Worm (Caenorhabditis elegans): Measurements from ENCODE around the gene Y69H2.10.

Y69H2.10 gene

ce11 chrV:18656363-18656762 is 13.8 kb upstream of the Y69H2.10 start:
- TF ChIP-seq dao-5 (tag; optimal IDR thresholded peaks at IDR 0.05), result no peak
- no peak for TF ChIP-seq him-1 (tag; optimal IDR thresholded peaks at IDR 0.05)
- no peak for TF ChIP-seq W03F9.2 (tag; optimal IDR thresholded peaks at IDR 0.05)

ce11 chrV:18657391-18657790 is 12.7 kb upstream of the Y69H2.10 start:
- TF ChIP-seq him-1 (tag; optimal IDR thresholded peaks at IDR 0.05) (no peak), W03F9.2 (tag; optimal IDR thresholded peaks at IDR 0.05) (no peak), dao-5 (tag; optimal IDR thresholded peaks at IDR 0.05) (no peak)

- TF ChIP-seq him-1 (tag; optimal IDR thresholded peaks at IDR 0.05) (no peak), W03F9.2 (tag; optimal IDR thresholded peaks at IDR 0.05) (no peak), dao-5 (tag; optimal IDR thresholded peaks at IDR 0.05) (no peak)
Observed at ce11 chrV:18658914-18659313, 11.2 kb upstream of the Y69H2.10 start.

- no peak for TF ChIP-seq W03F9.2 (tag; optimal IDR thresholded peaks at IDR 0.05)
- no peak for TF ChIP-seq him-1 (tag; optimal IDR thresholded peaks at IDR 0.05)
- no peak for TF ChIP-seq dao-5 (tag; optimal IDR thresholded peaks at IDR 0.05)
Observed at ce11 chrV:18662333-18662732, 7.8 kb upstream of the Y69H2.10 start.

- TF ChIP-seq him-1 (tag; optimal IDR thresholded peaks at IDR 0.05) (no peak), dao-5 (tag; optimal IDR thresholded peaks at IDR 0.05) (no peak), W03F9.2 (tag; optimal IDR thresholded peaks at IDR 0.05) (no peak)
Observed at ce11 chrV:18664026-18664425, 6.1 kb upstream of the Y69H2.10 start, which contains the start of gene Y69H2.3. TSS of gene Y69H2.3 (minus strand) at chrV:18664126.

ce11 chrV:18667179-18667578 is 2.9 kb upstream of the Y69H2.10 start:
- no peak for TF ChIP-seq W03F9.2 (tag; optimal IDR thresholded peaks at IDR 0.05)
- TF ChIP-seq him-1 (tag; optimal IDR thresholded peaks at IDR 0.05), result no peak

- TF ChIP-seq him-1 (tag; optimal IDR thresholded peaks at IDR 0.05) (no peak), dao-5 (tag; optimal IDR thresholded peaks at IDR 0.05) (no peak), W03F9.2 (tag; optimal IDR thresholded peaks at IDR 0.05) (no peak)
Observed at ce11 chrV:18671811-18672210, 1.7 kb downstream of the Y69H2.10 start.

ce11 chrV:18674367-18674766 is 4.2 kb downstream of the Y69H2.10 start:
- TF ChIP-seq dao-5 (tag; optimal IDR thresholded peaks at IDR 0.05) (no peak), W03F9.2 (tag; optimal IDR thresholded peaks at IDR 0.05) (no peak), him-1 (tag; optimal IDR thresholded peaks at IDR 0.05) (no peak)

- no peak for TF ChIP-seq him-1 (tag; optimal IDR thresholded peaks at IDR 0.05)
- no peak for TF ChIP-seq dao-5 (tag; optimal IDR thresholded peaks at IDR 0.05)
- TF ChIP-seq W03F9.2 (tag; optimal IDR thresholded peaks at IDR 0.05), result no peak
Observed at ce11 chrV:18684455-18684987, 14.4 kb downstream of the Y69H2.10 start, which contains the start of gene Y69H2.17. TSS of gene Y69H2.17 (plus strand) at chrV:18684937.

- TF ChIP-seq W03F9.2 (tag; optimal IDR thresholded peaks at IDR 0.05) (no peak), him-1 (tag; optimal IDR thresholded peaks at IDR 0.05) (no peak), dao-5 (tag; optimal IDR thresholded peaks at IDR 0.05) (no peak)
Observed at ce11 chrV:18687361-18687760, 17.2 kb downstream of the Y69H2.10 start.

- TF ChIP-seq W03F9.2 (tag; optimal IDR thresholded peaks at IDR 0.05) (no peak), him-1 (tag; optimal IDR thresholded peaks at IDR 0.05) (no peak), dao-5 (tag; optimal IDR thresholded peaks at IDR 0.05) (no peak)
Observed at ce11 chrV:18689681-18690080, 19.6 kb downstream of the Y69H2.10 start, which contains the start of the genes ubc-19 and Y69H2.7. TSS of gene ubc-19 (minus strand) at chrV:18689762. TSS of gene Y69H2.7 (plus strand) at chrV:18689989.

- TF ChIP-seq W03F9.2 (tag; optimal IDR thresholded peaks at IDR 0.05) (no peak), him-1 (tag; optimal IDR thresholded peaks at IDR 0.05) (no peak), dao-5 (tag; optimal IDR thresholded peaks at IDR 0.05) (no peak)
Observed at ce11 chrV:18695469-18695868, 25.4 kb downstream of the Y69H2.10 start.

ce11 chrV:18699326-18699725 is 29.2 kb downstream of the Y69H2.10 start, which contains the start of gene nhr-241:
TSS of gene nhr-241 (plus strand) at chrV:18699451.
- no peak for TF ChIP-seq him-1 (tag; optimal IDR thresholded peaks at IDR 0.05)
- TF ChIP-seq W03F9.2 (tag; optimal IDR thresholded peaks at IDR 0.05), result no peak
- no peak for TF ChIP-seq dao-5 (tag; optimal IDR thresholded peaks at IDR 0.05)

ce11 chrV:18701306-18701705 is 31.2 kb downstream of the Y69H2.10 start, which contains the start of gene Y69H2.9:
TSS of gene Y69H2.9 (plus strand) at chrV:18701538.
- TF ChIP-seq dao-5 (tag; optimal IDR thresholded peaks at IDR 0.05) (no peak), W03F9.2 (tag; optimal IDR thresholded peaks at IDR 0.05) (no peak), him-1 (tag; optimal IDR thresholded peaks at IDR 0.05) (no peak)

Measured in whole organism, L4/young adult.